Worm (Caenorhabditis elegans) whole organism, L4/young adult: Measurements from ENCODE around the gene pes-23.

Experiments
- W03F9.2 ChIP-seq: fragments of 150-350 bp; optimal IDR thresholded peaks from 2 replicates; lab custom pipeline; 2014; ENCODE audit warnings: missing biosample characterization, missing genetic modification characterization
- him-1 ChIP-seq: sonication (generic microtip); optimal IDR thresholded peaks from 2 replicates; lab custom pipeline; 2016; ENCODE audit warnings: missing genotype, missing genetic modification reagents, missing genetic modification characterization, missing compliant biosample characterization

ce11 chrX:6939917-6940316 lies 38.7 kb downstream of the pes-23 start, which contains the start of gene C16E9.1:
- TF ChIP-seq him-1 (tag; lab: Kevin White, UChicago) (no peak), W03F9.2 (tag; lab: Kevin White, UChicago) (no peak)
